Worm (Caenorhabditis elegans) whole organism, late embryonic: Measurements from ENCODE around the gene ztf-29.

Source experiments
- C38D4.7 ChIP-seq: fragments of 200-800 bp; sonication (Bioruptor generic); optimal IDR thresholded peaks from 2 replicates; lab custom pipeline; 2018; ENCODE audit warnings: mild to moderate bottlenecking, missing genetic modification characterization, moderate library complexity, missing compliant biosample characterization
- ceh-22 ChIP-seq: sonication (generic microtip); optimal IDR thresholded peaks from 2 replicates; lab custom pipeline; 2017; ENCODE audit warnings: missing biosample characterization, missing genetic modification characterization
- hlh-13 ChIP-seq: fragments of 200-800 bp; sonication (Bioruptor generic); optimal IDR thresholded peaks from 2 replicates; lab custom pipeline; 2018; ENCODE audit warnings: mild to moderate bottlenecking, missing genetic modification characterization, missing compliant biosample characterization
- madf-2 ChIP-seq: sonication (generic microtip); optimal IDR thresholded peaks from 2 replicates; lab custom pipeline; 2017; ENCODE audit warnings: missing genetic modification characterization, missing compliant biosample characterization

- TF ChIP-seq ceh-22 (tag; lab: Kevin White, UChicago) (no peak), madf-2 (no peak), hlh-13 (no peak), C38D4.7 (GFP tag; lab: Kevin White, UChicago) (no peak)
These were observed 2.5 kb downstream of the ztf-29 start, which contains the start of gene Y66D12A.11 for ce11 chrIII:11563417-11563949.
